Worm (Caenorhabditis elegans) whole organism, L4 larva: ENCODE measurements around the gene spp-18.

ENCODE experiments used
- D1046.2 ChIP-seq: fragments of 200-800 bp; sonication (Bioruptor generic); IDR thresholded peaks from 2 replicates; pipeline ENCODE4 v1.3.6; 2022; ENCODE audit warnings: missing genetic modification characterization, missing compliant biosample characterization
- F49E8.2 ChIP-seq: sonication (generic microtip); optimal IDR thresholded peaks from 2 replicates; lab custom pipeline; 2016; ENCODE audit warnings: missing compliant biosample characterization, mild to moderate bottlenecking, missing genetic modification characterization, borderline replicate concordance
- T26A8.4 ChIP-seq: fragments of 200-800 bp; sonication (Bioruptor generic); IDR thresholded peaks from 2 replicates; pipeline ENCODE4 v1.3.6; 2022; ENCODE audit warnings: missing genetic modification characterization, missing compliant biosample characterization
- Y48G9A.11 ChIP-seq: fragments of 200-800 bp; sonication (Bioruptor generic); IDR thresholded peaks from 2 replicates; pipeline ENCODE4 v1.3.6; 2022; ENCODE audit warnings: missing genetic modification reagents, missing genetic modification characterization, missing compliant biosample characterization
- Y5F2A.4 ChIP-seq: fragments of 200-800 bp; sonication (Bioruptor generic); optimal IDR thresholded peaks from 2 replicates; lab custom pipeline; 2018; ENCODE audit warnings: mild to moderate bottlenecking, missing genetic modification characterization, missing compliant biosample characterization
- Y75B8A.6 ChIP-seq: fragments of 200-800 bp; sonication (Bioruptor generic); IDR thresholded peaks from 2 replicates; pipeline ENCODE4 v1.3.6; 2022; ENCODE audit warnings: missing genetic modification reagents, missing genetic modification characterization, missing compliant biosample characterization
- aha-1 ChIP-seq: fragments of 150-350 bp; peaks from one replicate; lab custom pipeline; 2014; ENCODE audit warnings: missing biosample characterization, missing genetic modification characterization
- arid-1 ChIP-seq: fragments of 200-800 bp; sonication (Bioruptor generic); conservative IDR thresholded peaks from 2 replicates; pipeline ENCODE4 v1.3.6; 2022; ENCODE audit warnings: missing genetic modification reagents, missing genetic modification characterization, missing compliant biosample characterization
- ceh-20 ChIP-seq: fragments of 200-800 bp; sonication (Bioruptor generic); IDR thresholded peaks from 2 replicates; pipeline ENCODE4 v1.3.6; 2022; ENCODE audit warnings: missing genetic modification reagents, missing genetic modification characterization, missing compliant biosample characterization
- ceh-28 ChIP-seq: fragments of 150-350 bp; optimal IDR thresholded peaks from 2 replicates; lab custom pipeline; 2014; ENCODE audit warnings: missing biosample characterization, missing genetic modification reagents, missing genetic modification characterization
- ceh-32 ChIP-seq: sonication (generic microtip); optimal IDR thresholded peaks from 2 replicates; lab custom pipeline; 2016; ENCODE audit warnings: mild to moderate bottlenecking, missing genetic modification characterization, missing compliant biosample characterization; ENCODE audit not compliant: poor library complexity
- ceh-62 ChIP-seq: sonication (generic microtip); optimal IDR thresholded peaks from 2 replicates; lab custom pipeline; 2017; ENCODE audit warnings: missing biosample characterization, missing genetic modification characterization
- ceh-82 ChIP-seq: sonication (generic microtip); optimal IDR thresholded peaks from 2 replicates; lab custom pipeline; 2017; ENCODE audit warnings: missing biosample characterization, missing genetic modification characterization
- cey-2 ChIP-seq: sonication (generic microtip); optimal IDR thresholded peaks from 3 replicates; lab custom pipeline; 2017; ENCODE audit warnings: missing genetic modification characterization, mild to moderate bottlenecking, missing compliant biosample characterization, antibody characterized with exemption, borderline replicate concordance; ENCODE audit not compliant: insufficient read depth
- ctbp-1 ChIP-seq: fragments of 200-800 bp; sonication (Bioruptor generic); IDR thresholded peaks from 2 replicates; pipeline ENCODE4 v1.3.6; 2022; ENCODE audit warnings: missing genetic modification reagents, missing genetic modification characterization, missing compliant biosample characterization
- daf-19 ChIP-seq: fragments of 200-800 bp; sonication (Bioruptor generic); conservative IDR thresholded peaks from 2 replicates; pipeline ENCODE4 v1.3.6; 2022; ENCODE audit warnings: missing genetic modification characterization, missing compliant biosample characterization
- daf-8 ChIP-seq: fragments of 200-800 bp; sonication (Bioruptor generic); IDR thresholded peaks from 2 replicates; pipeline ENCODE4 v1.3.6; 2022; ENCODE audit warnings: missing genetic modification characterization, missing compliant biosample characterization
- dmd-8 ChIP-seq: fragments of 200-800 bp; sonication (Bioruptor generic); IDR thresholded peaks from 2 replicates; pipeline ENCODE4 v1.3.6; 2022; ENCODE audit warnings: missing genetic modification characterization, missing compliant biosample characterization
- gei-8 ChIP-seq: fragments of 200-800 bp; sonication (Bioruptor generic); optimal IDR thresholded peaks from 2 replicates; lab custom pipeline; 2018; ENCODE audit warnings: mild to moderate bottlenecking, missing genetic modification characterization, missing compliant biosample characterization
- lim-7 ChIP-seq: fragments of 200-800 bp; sonication (Bioruptor generic); IDR thresholded peaks from 2 replicates; pipeline ENCODE4 v1.3.6; 2022; ENCODE audit warnings: missing genetic modification characterization, missing compliant biosample characterization
- lin-1 ChIP-seq: fragments of 200-800 bp; sonication (Bioruptor generic); IDR thresholded peaks from 2 replicates; pipeline ENCODE4 v1.3.6; 2022; ENCODE audit warnings: missing genetic modification reagents, missing genetic modification characterization, missing compliant biosample characterization
- lin-13 ChIP-seq: fragments of 150-350 bp; optimal IDR thresholded peaks from 2 replicates; lab custom pipeline; 2014; ENCODE audit warnings: missing biosample characterization, missing genetic modification reagents, missing genetic modification characterization
- lin-29 ChIP-seq: fragments of 200-800 bp; sonication (Bioruptor generic); IDR thresholded peaks from 2 replicates; pipeline ENCODE4 v1.3.6; 2022; ENCODE audit warnings: missing genetic modification reagents, missing genetic modification characterization, missing compliant biosample characterization
- lin-38 ChIP-seq: fragments of 200-800 bp; sonication (Bioruptor generic); IDR thresholded peaks from 2 replicates; pipeline ENCODE4 v1.3.6; 2022; ENCODE audit warnings: missing genetic modification reagents, missing genetic modification characterization, missing compliant biosample characterization
- madf-9 ChIP-seq: fragments of 200-800 bp; sonication (Bioruptor generic); conservative IDR thresholded peaks from 2 replicates; pipeline ENCODE4 v1.3.6; 2022; ENCODE audit warnings: missing genetic modification reagents, missing genetic modification characterization, missing compliant biosample characterization
- mdl-1 ChIP-seq, 2 experiments: fragments of 150-350 bp in 1 of 2; sonication (generic microtip) in 1 of 2; optimal IDR thresholded peaks; 2 replicates each; lab custom pipeline; 2014 to 2017; ENCODE audit warnings: missing biosample characterization in 2 of 2, missing genetic modification characterization in 2 of 2
- mes-2 ChIP-seq: sonication (generic microtip); optimal IDR thresholded peaks from 2 replicates; lab custom pipeline; 2016; ENCODE audit warnings: missing genotype, mild to moderate bottlenecking, missing genetic modification characterization, missing compliant biosample characterization; ENCODE audit not compliant: poor library complexity, severe bottlenecking
- nhr-237 ChIP-seq: sonication (generic microtip); optimal IDR thresholded peaks from 2 replicates; lab custom pipeline; 2017; ENCODE audit warnings: missing biosample characterization, missing genetic modification characterization
- nhr-25 ChIP-seq: sonication (generic microtip); optimal IDR thresholded peaks from 2 replicates; lab custom pipeline; 2017; ENCODE audit warnings: missing genetic modification characterization, mild to moderate bottlenecking, missing compliant biosample characterization, antibody characterized with exemption, moderate library complexity, borderline replicate concordance; ENCODE audit not compliant: insufficient read depth
- nhr-41 ChIP-seq: fragments of 200-800 bp; sonication (Bioruptor generic); IDR thresholded peaks from 2 replicates; pipeline ENCODE4 v1.3.6; 2022; ENCODE audit warnings: missing genetic modification reagents, missing genetic modification characterization, missing compliant biosample characterization
- php-3 ChIP-seq: fragments of 200-800 bp; sonication (Bioruptor generic); IDR thresholded peaks from 2 replicates; pipeline ENCODE4 v1.3.6; 2022; ENCODE audit warnings: missing genetic modification reagents, missing genetic modification characterization, missing compliant biosample characterization
- saeg-2 ChIP-seq: fragments of 200-800 bp; sonication (Bioruptor generic); IDR thresholded peaks from 2 replicates; pipeline ENCODE4 v1.3.6; 2022; ENCODE audit warnings: missing genetic modification reagents, missing genetic modification characterization, missing compliant biosample characterization
- sdz-12 ChIP-seq: fragments of 200-800 bp; sonication (Bioruptor generic); optimal IDR thresholded peaks from 2 replicates; lab custom pipeline; 2018; ENCODE audit warnings: mild to moderate bottlenecking, missing genetic modification characterization, missing compliant biosample characterization
- skn-1 ChIP-seq: fragments of 150-350 bp; optimal IDR thresholded peaks from 2 replicates; lab custom pipeline; 2014; ENCODE audit warnings: missing biosample characterization, missing genetic modification characterization
- snpc-1.2 ChIP-seq: fragments of 200-800 bp; sonication (Bioruptor generic); IDR thresholded peaks from 2 replicates; pipeline ENCODE4 v1.3.6; 2022; ENCODE audit warnings: missing genetic modification reagents, missing genetic modification characterization, missing compliant biosample characterization
- spr-1 ChIP-seq: sonication (generic microtip); optimal IDR thresholded peaks from 2 replicates; lab custom pipeline; 2016; ENCODE audit warnings: mild to moderate bottlenecking, missing genetic modification characterization, missing compliant biosample characterization
- tag-97 ChIP-seq: fragments of 200-800 bp; sonication (Bioruptor generic); IDR thresholded peaks from 2 replicates; pipeline ENCODE4 v1.3.6; 2022; ENCODE audit warnings: missing genetic modification characterization, missing compliant biosample characterization
- unc-62 ChIP-seq, 3 experiments: fragments of 150-350 bp in 1 of 3; sonication (generic microtip); optimal IDR thresholded peaks in 2 of 3; peaks in 1 of 3; 1 replicate in 1 of 3; 2 replicates in 2 of 3; lab custom pipeline; 2014 to 2017; ENCODE audit warnings: missing biosample characterization in 3 of 3, missing genetic modification characterization in 3 of 3, missing genetic modification reagents in 3 of 3, missing genotype in 1 of 3
- vab-7 ChIP-seq: fragments of 200-800 bp; sonication (Bioruptor generic); IDR thresholded peaks from 2 replicates; pipeline ENCODE4 v1.3.6; 2022; ENCODE audit warnings: missing genetic modification reagents, missing genetic modification characterization, missing compliant biosample characterization
- zag-1 ChIP-seq: fragments of 150-350 bp; optimal IDR thresholded peaks from 2 replicates; lab custom pipeline; 2014; ENCODE audit warnings: missing biosample characterization, missing genetic modification characterization
- zfp-3 ChIP-seq: fragments of 200-800 bp; sonication (Bioruptor generic); conservative IDR thresholded peaks from 2 replicates; pipeline ENCODE4 v1.3.6; 2022; ENCODE audit warnings: missing genetic modification reagents, missing genetic modification characterization, missing compliant biosample characterization
- zip-11 ChIP-seq: fragments of 200-800 bp; sonication (Bioruptor generic); IDR thresholded peaks from 2 replicates; pipeline ENCODE4 v1.3.6; 2022; ENCODE audit warnings: missing genetic modification characterization, missing compliant biosample characterization

Gene spp-18

DNA sequence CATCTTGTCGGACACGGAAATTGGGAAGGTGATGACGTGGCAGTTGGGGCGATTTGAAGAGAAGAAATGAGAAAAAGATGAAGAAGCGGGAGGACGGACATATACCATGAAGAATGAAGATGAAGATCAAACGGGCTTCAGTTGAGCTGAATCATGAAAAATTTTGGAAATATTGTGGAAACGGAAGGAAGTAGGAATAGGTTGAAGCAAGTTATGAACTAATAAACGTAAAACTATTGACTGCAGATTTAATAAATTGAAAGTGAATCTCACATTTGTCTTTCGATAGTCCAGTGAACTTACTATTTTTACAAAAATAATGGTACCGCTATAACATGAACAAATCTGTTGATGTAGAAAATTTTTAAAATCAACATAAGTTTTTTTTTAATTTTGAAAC, 27.0 kb upstream of the spp-18 start, which contains the start of gene lron-14:
TSS of gene lron-14 (minus strand) at position 101 of the 400 bp plus-strand sequence.
- TF ChIP-seq lin-29 (GFP tag; lab: Robert Waterston, UW) (no peak), vab-7 (no peak), tag-97 (GFP tag; lab: Robert Waterston, UW) (no peak), Y75B8A.6 (GFP tag; lab: Robert Waterston, UW) (no peak), unc-62 (GFP tag; optimal IDR thresholded peaks at IDR 0.05 in 1 of 2; lab: Kevin White, UChicago) (no peak), unc-62 (tag; optimal IDR thresholded peaks at IDR 0.05; lab: Kevin White, UChicago) (no peak), aha-1 (tag; lab: Kevin White, UChicago) (no peak), cey-2 (no peak), sdz-12 (no peak), nhr-41 (no peak), spr-1 (no peak), Y5F2A.4 (GFP tag; lab: Kevin White, UChicago) (no peak), gei-8 (GFP tag; lab: Kevin White, UChicago) (no peak), ceh-82 (no peak)

ce11 chrIV:9580021-9580420, 13.5 kb upstream of the spp-18 start, which contains the start of gene npr-2:
TSS of gene npr-2 (minus strand) at chrIV:9580121.
- TF ChIP-seq Y5F2A.4 (GFP tag; lab: Kevin White, UChicago) (no peak), D1046.2 (GFP tag; lab: Robert Waterston, UW) (no peak), tag-97 (GFP tag; lab: Robert Waterston, UW) (no peak), T26A8.4 (GFP tag; lab: Robert Waterston, UW) (no peak), nhr-237 (tag; lab: Kevin White, UChicago) (no peak), dmd-8 (GFP tag; lab: Robert Waterston, UW) (no peak), mes-2 (tag; lab: Kevin White, UChicago) (no peak), zfp-3 (GFP tag; lab: Robert Waterston, UW) (no peak), snpc-1.2 (no peak)

- TF ChIP-seq zip-11 (GFP tag; lab: Robert Waterston, UW) = no peak
- TF ChIP-seq F49E8.2 (tag; lab: Kevin White, UChicago) = no peak
- no peak for TF ChIP-seq D1046.2 (GFP tag; lab: Robert Waterston, UW)
- TF ChIP-seq lin-38 (GFP tag; lab: Robert Waterston, UW) = no peak
- no peak for TF ChIP-seq T26A8.4 (GFP tag; lab: Robert Waterston, UW)
- peak in 1 of 2 experiments; percentile 92 for TF ChIP-seq unc-62 (GFP tag; optimal IDR thresholded peaks at IDR 0.05 in 1 of 2; lab: Kevin White, UChicago)
- no peak for TF ChIP-seq unc-62 (tag; optimal IDR thresholded peaks at IDR 0.05; lab: Kevin White, UChicago)
- TF ChIP-seq php-3 (GFP tag; lab: Robert Waterston, UW) = no peak
Measured at ce11 chrIV:9584352-9584751, 9.2 kb upstream of the spp-18 start.

- TF ChIP-seq ceh-28 (tag; lab: Kevin White, UChicago) = no peak
- no peak for TF ChIP-seq ceh-20
- peak; percentile 54 for TF ChIP-seq F49E8.2 (tag; lab: Kevin White, UChicago)
- peak; percentile 88 for TF ChIP-seq snpc-1.2
- TF ChIP-seq ceh-62 (tag; lab: Kevin White, UChicago) = no peak
- TF ChIP-seq Y48G9A.11 (GFP tag; lab: Robert Waterston, UW) = 0 out of 2 replicates have a peak, but pooled peaks have one; percentile 46
- TF ChIP-seq saeg-2 = no peak
- TF ChIP-seq, all 104 proteins: peak for 3
Measured at ce11 chrIV:9588784-9589457, 4.6 kb upstream of the spp-18 start, which contains the start of gene trcs-1. TSS of gene trcs-1 (minus strand) at chrIV:9588834.

DNA sequence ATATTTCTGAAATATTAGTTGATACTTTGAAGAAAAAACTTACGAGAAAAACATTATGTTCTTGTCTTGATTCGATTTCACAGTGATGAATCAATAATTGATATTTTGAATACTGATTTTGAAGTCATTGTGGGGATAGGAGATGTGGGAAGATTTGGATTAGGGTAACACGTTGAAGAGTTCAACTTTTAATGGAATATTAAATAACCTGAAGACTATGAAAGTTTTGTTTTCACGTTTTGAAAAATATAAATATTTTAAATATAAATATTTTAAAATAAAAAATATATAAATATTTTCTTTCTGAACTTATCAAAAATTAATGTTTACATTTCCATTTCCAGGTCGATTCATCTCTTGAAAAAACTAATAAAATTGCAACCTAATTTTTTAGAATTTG, 1.1 kb upstream of the spp-18 start, which contains the start of gene pei-1:
TSS of gene pei-1 (minus strand) at position 101 of the 400 bp plus-strand sequence.
- TF ChIP-seq ceh-32 (tag; lab: Kevin White, UChicago) (no peak), ctbp-1 (GFP tag; lab: Robert Waterston, UW) (no peak), lin-13 (GFP tag; lab: Kevin White, UChicago) (no peak), zag-1 (tag; lab: Kevin White, UChicago) (no peak), lin-1 (GFP tag; lab: Robert Waterston, UW) (no peak), skn-1 (tag; lab: Kevin White, UChicago) (no peak), sdz-12 (no peak), daf-8 (GFP tag; lab: Robert Waterston, UW) (no peak), daf-19 (GFP tag; lab: Robert Waterston, UW) (no peak), madf-9 (no peak), nhr-25 (tag; lab: Kevin White, UChicago) (no peak), lim-7 (GFP tag; lab: Robert Waterston, UW) (no peak), arid-1 (GFP tag; lab: Robert Waterston, UW) (no peak), mdl-1 (tag; optimal IDR thresholded peaks at IDR 0.05; lab: Kevin White, UChicago) (no peak)
